Fruit fly (Drosophila melanogaster) whole organism, embryonic: ENCODE data around the gene opa.

Experiments
- CG12744 ChIP-seq: fragments of 200-800 bp; sonication (Bioruptor generic); optimal IDR thresholded peaks from 2 replicates; lab custom pipeline; 2016; ENCODE audit warnings: missing biosample characterization, missing genetic modification characterization
- CG14441 ChIP-seq: fragments of 200-800 bp; sonication (Bioruptor generic); IDR thresholded peaks from 2 replicates; pipeline ENCODE4 v1.3.6; 2022; ENCODE audit warnings: missing biosample characterization, missing genetic modification characterization
- CG16779 ChIP-seq: fragments of 200-800 bp; sonication (Bioruptor generic); IDR thresholded peaks from 2 replicates; pipeline ENCODE4 v1.3.6; 2022; ENCODE audit warnings: missing biosample characterization, missing genetic modification characterization
- CG17829 ChIP-seq: fragments of 200-800 bp; optimal IDR thresholded peaks from 2 replicates; lab custom pipeline; 2019; ENCODE audit warnings: missing biosample characterization, mild to moderate bottlenecking, missing genetic modification characterization, moderate library complexity
- CG2712 ChIP-seq: fragments of 200-800 bp; optimal IDR thresholded peaks from 3 replicates; lab custom pipeline; 2019; ENCODE audit warnings: missing biosample characterization, mild to moderate bottlenecking, missing genetic modification characterization, moderate library complexity
- CG32767 ChIP-seq: fragments of 200-800 bp; sonication (Bioruptor generic); IDR thresholded peaks from 2 replicates; pipeline ENCODE4 v1.3.6; 2022; ENCODE audit warnings: missing biosample characterization, missing genetic modification characterization
- CG6272 ChIP-seq: fragments of 200-800 bp; sonication (Bioruptor generic); IDR thresholded peaks from 2 replicates; pipeline ENCODE4 v1.3.6; 2022; ENCODE audit warnings: missing biosample characterization, missing genetic modification characterization
- CHES-1-like ChIP-seq: fragments of 200-800 bp; sonication (Bioruptor generic); optimal IDR thresholded peaks from 2 replicates; lab custom pipeline; 2016; ENCODE audit warnings: missing biosample characterization, missing genetic modification characterization
- CrebB ChIP-seq: fragments of 200-800 bp; sonication (Bioruptor generic); optimal IDR thresholded peaks from 3 replicates; lab custom pipeline; 2018; ENCODE audit warnings: missing biosample characterization, mild to moderate bottlenecking, missing genetic modification characterization
- Sry-β ChIP-seq: fragments of 200-800 bp; sonication (Bioruptor generic); optimal IDR thresholded peaks from 2 replicates; lab custom pipeline; 2018; ENCODE audit warnings: missing biosample characterization, mild to moderate bottlenecking, missing genetic modification characterization, moderate library complexity
- Usf ChIP-seq: fragments of 200-800 bp; sonication (Bioruptor generic); optimal IDR thresholded peaks from 2 replicates; lab custom pipeline; 2017; ENCODE audit warnings: missing genotype, missing biosample characterization, missing genetic modification characterization
- amos ChIP-seq: fragments of 200-800 bp; sonication (Bioruptor generic); IDR thresholded peaks from 2 replicates; pipeline ENCODE4 v1.3.6; 2022; ENCODE audit warnings: missing biosample characterization, missing genetic modification characterization; ENCODE audit not compliant: partially characterized antibody
- luna ChIP-seq: fragments of 200-800 bp; sonication (Bioruptor generic); optimal IDR thresholded peaks from 2 replicates; lab custom pipeline; 2016; ENCODE audit warnings: missing biosample characterization, missing genetic modification characterization
- pita ChIP-seq: fragments of 200-800 bp; sonication (Bioruptor generic); optimal IDR thresholded peaks from 2 replicates; lab custom pipeline; 2017; ENCODE audit warnings: missing biosample characterization, mild to moderate bottlenecking, missing genetic modification characterization

DNA sequence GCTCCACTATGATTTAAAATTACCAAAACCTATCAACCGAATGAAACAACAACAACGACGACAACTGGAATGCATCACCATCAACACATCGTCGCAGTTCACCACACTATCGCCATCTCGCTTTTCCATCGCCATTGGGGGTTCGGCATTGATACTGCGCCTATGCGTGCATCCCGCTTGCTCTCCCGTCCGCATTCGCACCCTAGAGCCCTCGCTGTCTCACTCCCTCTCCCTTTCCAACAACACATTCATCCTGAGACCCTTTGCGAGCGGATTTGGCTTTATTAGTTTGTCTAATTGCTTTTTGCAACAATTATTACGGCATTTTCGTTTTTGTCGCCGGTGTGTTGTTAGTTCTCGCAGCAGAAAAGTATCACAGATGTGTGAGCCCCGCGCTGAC is 17.3 kb upstream of the opa start:
- TF ChIP-seq pita (GFP tag; lab: Kevin White, UChicago) (no peak), CG12744 (GFP tag; lab: Kevin White, UChicago) (no peak), CG6272 (no peak), luna (GFP tag; lab: Kevin White, UChicago) (no peak), CG32767 (GFP tag; lab: Robert Waterston, UW) (no peak), Sry-β (GFP tag; lab: Kevin White, UChicago) (no peak), amos (0 out of 2 replicates have a peak, but pooled peaks have one; percentile 8), CrebB (tag; lab: Kevin White, UChicago) (no peak), Usf (no peak), CG14441 (GFP tag; lab: Robert Waterston, UW) (no peak), CG17829 (tag; lab: Kevin White, UChicago) (no peak), CHES-1-like (GFP tag; lab: Kevin White, UChicago) (no peak), CG16779 (GFP tag; lab: Robert Waterston, UW) (no peak), CG2712 (no peak)
